Fruit fly (Drosophila melanogaster) whole organism, embryonic: ENCODE measurements around the gene Cpr23B.

Experiments used
- Ada2b ChIP-seq: fragments of 200-800 bp; sonication (Bioruptor generic); IDR thresholded peaks from 2 replicates; pipeline ENCODE4 v1.3.6; 2022; ENCODE audit warnings: missing biosample characterization, missing genetic modification characterization
- Asciz ChIP-seq: fragments of 200-800 bp; sonication (Bioruptor generic); optimal IDR thresholded peaks from 2 replicates; lab custom pipeline; 2017; ENCODE audit warnings: missing biosample characterization, mild to moderate bottlenecking, missing genetic modification characterization, missing genetic modification reagents
- B-H1 ChIP-seq: fragments of 200-800 bp; sonication (Bioruptor generic); IDR thresholded peaks from 3 replicates; pipeline ENCODE4 v1.3.6; 2022; ENCODE audit warnings: missing biosample characterization, missing genetic modification characterization
- CG1024 ChIP-seq: fragments of 200-800 bp; sonication (Bioruptor generic); IDR thresholded peaks from 2 replicates; pipeline ENCODE4 v1.3.6; 2022; ENCODE audit warnings: missing biosample characterization, missing genetic modification characterization
- CG11093 ChIP-seq: fragments of 200-800 bp; sonication (Bioruptor generic); IDR thresholded peaks from 3 replicates; pipeline ENCODE4 v1.3.6; 2022; ENCODE audit warnings: missing biosample characterization, missing genetic modification characterization
- CG11398 ChIP-seq: fragments of 200-800 bp; sonication (Bioruptor generic); optimal IDR thresholded peaks from 2 replicates; lab custom pipeline; 2016; ENCODE audit warnings: missing biosample characterization, missing genetic modification characterization
- CG11696 ChIP-seq: fragments of 200-800 bp; sonication (Bioruptor generic); IDR thresholded peaks from 2 replicates; pipeline ENCODE4 v1.3.6; 2022; ENCODE audit warnings: missing biosample characterization, missing genetic modification characterization
- CG13624 ChIP-seq: fragments of 200-800 bp; sonication (Bioruptor generic); optimal IDR thresholded peaks from 2 replicates; lab custom pipeline; 2016; ENCODE audit warnings: missing biosample characterization, missing genetic modification characterization
- CG14965 ChIP-seq: fragments of 200-800 bp; sonication (Bioruptor generic); optimal IDR thresholded peaks from 2 replicates; lab custom pipeline; 2016; ENCODE audit warnings: missing biosample characterization, missing genetic modification characterization, borderline replicate concordance
- CG15269 ChIP-seq: fragments of 200-800 bp; sonication (Bioruptor generic); optimal IDR thresholded peaks from 2 replicates; lab custom pipeline; 2018; ENCODE audit warnings: missing biosample characterization, mild to moderate bottlenecking, missing genetic modification characterization, moderate library complexity
- CG15479 ChIP-seq: fragments of 200-800 bp; sonication (Bioruptor generic); optimal IDR thresholded peaks from 3 replicates; lab custom pipeline; 2019; ENCODE audit warnings: missing biosample characterization, mild to moderate bottlenecking, missing genetic modification characterization, moderate library complexity
- CG17186 ChIP-seq: fragments of 200-800 bp; sonication (Bioruptor generic); optimal IDR thresholded peaks from 3 replicates; lab custom pipeline; 2017; ENCODE audit warnings: missing biosample characterization, missing genetic modification reagents, missing genetic modification characterization
- CG32532 ChIP-seq: fragments of 200-800 bp; sonication (Bioruptor generic); IDR thresholded peaks from 2 replicates; pipeline ENCODE4 v1.3.6; 2022; ENCODE audit warnings: missing biosample characterization, missing genetic modification characterization
- CG3726 ChIP-seq: fragments of 200-800 bp; sonication (Bioruptor generic); IDR thresholded peaks from 3 replicates; pipeline ENCODE4, ENCODE4 v1.3.6; 2022; ENCODE audit warnings: missing biosample characterization, missing genetic modification characterization
- CG4424 ChIP-seq: fragments of 200-800 bp; sonication (Bioruptor generic); optimal IDR thresholded peaks from 3 replicates; lab custom pipeline; 2016; ENCODE audit warnings: missing biosample characterization, missing genetic modification characterization
- CG4730 ChIP-seq: fragments of 200-800 bp; sonication (Bioruptor generic); IDR thresholded peaks from 2 replicates; pipeline ENCODE4 v1.3.6; 2022; ENCODE audit warnings: missing biosample characterization, missing genetic modification characterization
- CG4854 ChIP-seq: fragments of 200-800 bp; sonication (Bioruptor generic); optimal IDR thresholded peaks from 2 replicates; lab custom pipeline; 2016; ENCODE audit warnings: missing biosample characterization, missing genetic modification characterization, inconsistent platforms
- CG5953 ChIP-seq: fragments of 200-800 bp; sonication (Bioruptor generic); IDR thresholded peaks from 2 replicates; pipeline ENCODE4 v1.3.6; 2022; ENCODE audit warnings: missing biosample characterization, missing genetic modification characterization
- CG9215 ChIP-seq: fragments of 200-800 bp; sonication (Bioruptor generic); IDR thresholded peaks from 2 replicates; pipeline ENCODE4 v1.3.6; 2022; ENCODE audit warnings: missing biosample characterization, missing genetic modification characterization
- CkIIα-i1 ChIP-seq: fragments of 200-800 bp; sonication (Bioruptor generic); IDR thresholded peaks from 2 replicates; pipeline ENCODE4 v1.3.6; 2022; ENCODE audit warnings: missing biosample characterization, missing genetic modification characterization
- CrebB ChIP-seq: fragments of 200-800 bp; sonication (Bioruptor generic); optimal IDR thresholded peaks from 3 replicates; lab custom pipeline; 2018; ENCODE audit warnings: missing biosample characterization, mild to moderate bottlenecking, missing genetic modification characterization
- Dad ChIP-seq: fragments of 200-800 bp; sonication (Bioruptor generic); optimal IDR thresholded peaks from 3 replicates; lab custom pipeline; 2016; ENCODE audit warnings: missing biosample characterization, missing genetic modification characterization
- Dek ChIP-seq: fragments of 200-800 bp; sonication (Bioruptor generic); optimal IDR thresholded peaks from 3 replicates; lab custom pipeline; 2019; ENCODE audit warnings: missing biosample characterization, mild to moderate bottlenecking, missing genetic modification characterization, moderate library complexity
- Doc3 ChIP-seq: fragments of 200-800 bp; sonication (Bioruptor generic); IDR thresholded peaks from 3 replicates; pipeline ENCODE4 v1.3.6; 2022; ENCODE audit warnings: missing biosample characterization, missing genetic modification characterization; ENCODE audit not compliant: partially characterized antibody
- Dp ChIP-seq: fragments of 200-800 bp; sonication (Bioruptor generic); optimal IDR thresholded peaks from 2 replicates; lab custom pipeline; 2018; ENCODE audit warnings: missing biosample characterization, mild to moderate bottlenecking, missing genetic modification characterization, moderate library complexity
- Fer2 ChIP-seq: fragments of 200-800 bp; sonication (Bioruptor generic); optimal IDR thresholded peaks from 2 replicates; lab custom pipeline; 2018; ENCODE audit warnings: missing biosample characterization, mild to moderate bottlenecking, missing genetic modification characterization, moderate library complexity
- Hsf ChIP-seq: fragments of 200-800 bp; sonication (Bioruptor generic); optimal IDR thresholded peaks from 3 replicates; lab custom pipeline; 2016; ENCODE audit warnings: missing biosample characterization, missing genetic modification characterization
- PHDP ChIP-seq: fragments of 200-800 bp; sonication (Bioruptor generic); optimal IDR thresholded peaks from 3 replicates; lab custom pipeline; 2018; ENCODE audit warnings: missing biosample characterization, mild to moderate bottlenecking, missing genetic modification characterization, moderate library complexity
- Ptx1 ChIP-seq: fragments of 200-800 bp; sonication (Bioruptor generic); IDR thresholded peaks from 2 replicates; pipeline ENCODE4 v1.3.6; 2022; ENCODE audit warnings: missing biosample characterization, missing genetic modification characterization
- Rfx ChIP-seq: fragments of 200-800 bp; sonication (Bioruptor generic); IDR thresholded peaks from 2 replicates; pipeline ENCODE4 v1.3.6; 2022; ENCODE audit warnings: missing biosample characterization, missing genetic modification characterization
- Sox102F ChIP-seq: fragments of 200-800 bp; sonication (Bioruptor generic); optimal IDR thresholded peaks from 2 replicates; lab custom pipeline; 2018; ENCODE audit warnings: missing biosample characterization, mild to moderate bottlenecking, missing genetic modification characterization, moderate library complexity
- ash1 ChIP-seq: fragments of 200-800 bp; sonication (Bioruptor generic); optimal IDR thresholded peaks from 2 replicates; lab custom pipeline; 2018; ENCODE audit warnings: missing biosample characterization, mild to moderate bottlenecking, missing genetic modification characterization
- bab2 ChIP-seq: fragments of 200-800 bp; sonication (Bioruptor generic); optimal IDR thresholded peaks from 2 replicates; lab custom pipeline; 2016; ENCODE audit warnings: missing biosample characterization, missing genetic modification characterization
- chinmo ChIP-seq: fragments of 200-800 bp; sonication (Bioruptor generic); IDR thresholded peaks from 4 replicates; pipeline ENCODE4 v1.3.6; 2022; ENCODE audit warnings: missing biosample characterization, missing genetic modification characterization; ENCODE audit not compliant: partially characterized antibody
- chm ChIP-seq: fragments of 200-800 bp; sonication (Bioruptor generic); IDR thresholded peaks from 2 replicates; pipeline ENCODE4 v1.3.6; 2022; ENCODE audit warnings: missing biosample characterization, missing genetic modification characterization
- croc ChIP-seq: fragments of 200-800 bp; sonication (Bioruptor generic); conservative IDR thresholded peaks from 3 replicates; pipeline ENCODE4 v1.3.6; 2022; ENCODE audit warnings: missing biosample characterization, missing genetic modification characterization
- hbn ChIP-seq: fragments of 200-800 bp; sonication (Bioruptor generic); IDR thresholded peaks from 2 replicates; pipeline ENCODE4 v1.3.6; 2022; ENCODE audit warnings: missing biosample characterization, missing genetic modification characterization; ENCODE audit not compliant: partially characterized antibody
- hth ChIP-seq: fragments of >200 bp; optimal IDR thresholded peaks from 2 replicates; lab custom pipeline; 2017; ENCODE audit warnings: inconsistent platforms
- insv ChIP-seq, 2 experiments: fragments of 200-800 bp; sonication (Bioruptor generic); optimal IDR thresholded peaks; 3 replicates each; lab custom pipeline; 2016 to 2018; ENCODE audit warnings: missing biosample characterization in 2 of 2, missing genetic modification characterization in 2 of 2
- jumu ChIP-seq: fragments of 200-800 bp; sonication (Bioruptor generic); optimal IDR thresholded peaks from 3 replicates; lab custom pipeline; 2016; ENCODE audit warnings: missing biosample characterization, missing genetic modification characterization
- lmd ChIP-seq: fragments of 200-800 bp; sonication (Bioruptor generic); IDR thresholded peaks from 2 replicates; pipeline ENCODE4 v1.3.6; 2022; ENCODE audit warnings: missing biosample characterization, missing genetic modification characterization
- org-1 ChIP-seq: fragments of 200-800 bp; sonication (Bioruptor generic); optimal IDR thresholded peaks from 2 replicates; lab custom pipeline; 2017; ENCODE audit warnings: missing biosample characterization, missing genetic modification characterization
- peb ChIP-seq: fragments of 200-800 bp; sonication (Bioruptor generic); IDR thresholded peaks from 2 replicates; pipeline ENCODE4 v1.3.6; 2022; ENCODE audit warnings: missing biosample characterization, missing genetic modification characterization
- pros ChIP-seq: fragments of 200-800 bp; sonication (Bioruptor generic); optimal IDR thresholded peaks from 3 replicates; lab custom pipeline; 2019; ENCODE audit warnings: missing biosample characterization, mild to moderate bottlenecking, missing genetic modification characterization, moderate library complexity
- psq ChIP-seq: fragments of 200-800 bp; sonication (Bioruptor generic); optimal IDR thresholded peaks from 2 replicates; lab custom pipeline; 2017; ENCODE audit warnings: missing biosample characterization, missing genetic modification characterization
- sna ChIP-seq: fragments of 200-800 bp; sonication (Bioruptor generic); IDR thresholded peaks from 2 replicates; pipeline ENCODE4 v1.3.6; 2022; ENCODE audit warnings: missing biosample characterization, missing genetic modification characterization; ENCODE audit not compliant: partially characterized antibody
- sug ChIP-seq: fragments of 200-800 bp; optimal IDR thresholded peaks from 2 replicates; lab custom pipeline; 2019; ENCODE audit warnings: missing biosample characterization, mild to moderate bottlenecking, missing genetic modification characterization, moderate library complexity
- vvl ChIP-seq: fragments of 200-800 bp; sonication (Bioruptor generic); IDR thresholded peaks from 2 replicates; pipeline ENCODE4 v1.3.6; 2022; ENCODE audit warnings: missing biosample characterization, missing genetic modification characterization
- wor ChIP-seq: fragments of 200-800 bp; sonication (Bioruptor generic); IDR thresholded peaks from 2 replicates; pipeline ENCODE4 v1.3.6; 2022; ENCODE audit warnings: missing biosample characterization, missing genetic modification characterization

The Cpr23B gene

dm6 chr2L:2855773-2856615 lies 17.8 kb downstream of the Cpr23B start, which contains the start of the genes CG3104 and RpS21 (continued):
- TF ChIP-seq Sox102F (GFP tag; lab: Kevin White, UChicago) (peak; percentile 38), CG17186 (GFP tag; lab: Kevin White, UChicago) (peak; percentile 81), CG14965 (no peak), CG4730 (peak; percentile 77), org-1 (GFP tag; lab: Kevin White, UChicago) (peak; percentile 63), Rfx (GFP tag; lab: Robert Waterston, UW) (peak; percentile 97), Ada2b (GFP tag; lab: Robert Waterston, UW) (peak; percentile 69), sug (tag; lab: Kevin White, UChicago) (peak; percentile 86), bab2 (peak; percentile 84), Doc3 (GFP tag; lab: Robert Waterston, UW) (no peak), Fer2 (tag; lab: Kevin White, UChicago) (peak; percentile 74), hth (lab: Kevin White, UChicago) (no peak), hbn (GFP tag; lab: Robert Waterston, UW) (no peak), psq (GFP tag; lab: Kevin White, UChicago) (peak; percentile 64), Dp (GFP tag; lab: Kevin White, UChicago) (peak; percentile 80), CG11398 (GFP tag; lab: Kevin White, UChicago) (peak; percentile 73), B-H1 (GFP tag; lab: Robert Waterston, UW) (peak; percentile 76), CG32532 (peak; percentile 95), sna (GFP tag; lab: Robert Waterston, UW) (0 out of 2 replicates have a peak, but pooled peaks have one; percentile 2), lmd (GFP tag; lab: Robert Waterston, UW) (peak; percentile 82), Hsf (GFP tag; lab: Kevin White, UChicago) (peak; percentile 85), PHDP (tag; lab: Kevin White, UChicago) (peak; percentile 57), CG4854 (GFP tag; lab: Kevin White, UChicago) (peak; percentile 75), chm (GFP tag; lab: Robert Waterston, UW) (peak; percentile 91), insv (GFP tag; optimal IDR thresholded peaks at IDR 0.05; lab: Kevin White, UChicago) (peak in 1 of 2 experiments; percentile 80), CG5953 (GFP tag; lab: Robert Waterston, UW) (peak; percentile 92), CkIIα-i1 (GFP tag; lab: Robert Waterston, UW) (0 out of 2 replicates have a peak, but pooled peaks have one; percentile 39), Dek (tag; lab: Kevin White, UChicago) (peak; percentile 71), peb (GFP tag; lab: Robert Waterston, UW) (peak; percentile 45; the same call in 1 of the 2 replicates), CG4424 (GFP tag; lab: Kevin White, UChicago) (peak; percentile 84), Dad (GFP tag; lab: Kevin White, UChicago) (peak; percentile 77), croc (GFP tag; lab: Robert Waterston, UW) (peak; percentile 58), CG9215 (peak; percentile 76), jumu (GFP tag; lab: Kevin White, UChicago) (peak; percentile 73), CG13624 (GFP tag; lab: Kevin White, UChicago) (peak; percentile 86), CG11696 (GFP tag; lab: Robert Waterston, UW) (peak; percentile 66), wor (GFP tag; lab: Robert Waterston, UW) (peak; percentile 67), CG1024 (GFP tag; lab: Robert Waterston, UW) (peak; percentile 92), CG11093 (GFP tag; lab: Robert Waterston, UW) (peak; percentile 62; the same call in 2 of the 3 replicates), CrebB (peak; percentile 76), CG15269 (tag; lab: Kevin White, UChicago) (peak; percentile 72), CG3726 (GFP tag; lab: Robert Waterston, UW) (peak; percentile 79; the same call in 1 of the 3 replicates), Ptx1 (GFP tag; lab: Robert Waterston, UW) (peak; percentile 87), ash1 (GFP tag; lab: Kevin White, UChicago) (peak; percentile 77), chinmo (no peak), CG15479 (GFP tag; lab: Kevin White, UChicago) (peak; percentile 7), Asciz (peak; percentile 80), vvl (GFP tag; lab: Robert Waterston, UW) (peak; percentile 91), pros (GFP tag; lab: Kevin White, UChicago) (no peak)
